Fruit fly (Drosophila melanogaster): ENCODE measurements around the gene CG10097.

Gene CG10097

DNA sequence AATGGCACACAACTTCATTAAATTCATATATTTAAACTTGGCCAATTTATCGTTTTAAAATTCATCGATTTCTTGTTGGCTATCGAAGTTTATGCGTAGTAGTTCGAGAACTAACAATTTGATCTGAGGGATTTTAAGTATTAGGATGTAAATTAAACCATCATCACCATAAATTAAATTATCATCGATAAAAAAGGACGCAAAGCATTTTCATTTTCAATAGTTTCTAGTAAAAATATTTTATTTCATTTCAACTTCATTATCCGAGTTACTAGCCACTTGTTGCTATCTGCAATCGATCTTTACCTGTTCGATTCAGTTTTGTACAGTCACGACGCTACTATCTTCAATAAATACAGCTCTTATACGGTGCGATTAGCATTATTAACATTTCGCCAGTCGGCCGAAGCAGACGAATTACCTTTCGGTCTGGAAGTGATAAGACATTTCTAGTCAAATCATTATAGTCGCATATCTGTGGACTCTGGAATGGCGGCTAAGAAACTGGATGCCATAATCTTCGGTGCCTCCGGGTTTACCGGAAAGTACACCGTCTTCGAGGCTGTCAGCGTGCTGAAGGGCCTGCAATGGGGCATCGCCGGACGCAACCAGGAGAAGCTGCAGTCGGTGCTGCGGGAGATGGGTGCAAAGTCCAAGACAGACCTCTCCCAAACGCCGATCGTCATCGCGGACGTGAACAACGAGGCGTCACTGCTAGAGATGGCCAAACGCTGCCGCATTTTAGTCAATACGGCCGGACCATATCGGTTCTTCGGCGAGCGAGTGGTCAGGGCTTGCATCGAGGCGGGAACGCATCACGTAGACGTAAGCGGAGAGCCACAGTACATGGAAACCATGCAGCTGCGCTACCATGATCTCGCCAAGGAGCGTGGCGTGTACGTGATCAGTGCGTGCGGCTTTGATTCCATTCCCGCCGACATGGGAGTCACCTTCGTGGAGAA is 10.7 kb upstream of the CG10097 start, which contains the start of gene CG5167 (continued):
- TF ChIP-seq mld (GFP tag; IDR thresholded peaks at IDR 0.05; ENCODE audit: partially characterized antibody) (no peak), pfk (GFP tag; optimal IDR thresholded peaks at IDR 0.05) (no peak), CG7357 (GFP tag; IDR thresholded peaks at IDR 0.05) (no peak), gem (tag; optimal IDR thresholded peaks at IDR 0.05) (peak; percentile 78), ham (GFP tag; IDR thresholded peaks at IDR 0.05) (no peak), ERR (GFP tag; optimal IDR thresholded peaks at IDR 0.05) (no peak), lilli (GFP tag; optimal IDR thresholded peaks at IDR 0.05) (peak; percentile 45), CG7745 (tag; optimal IDR thresholded peaks at IDR 0.05) (no peak), CG4707 (GFP tag; optimal IDR thresholded peaks at IDR 0.05) (no peak), ap (GFP tag; IDR thresholded peaks at IDR 0.05) (no peak), CG15514 (GFP tag; optimal IDR thresholded peaks at IDR 0.05) (peak; percentile 51), MBD-R2 (GFP tag; IDR thresholded peaks at IDR 0.05) (peak; percentile 21; the same call in 1 of the 2 replicates), Ets65A (GFP tag) (peak; percentile 44), luna (GFP tag; optimal IDR thresholded peaks at IDR 0.05) (peak; percentile 22), unpg (GFP tag; optimal IDR thresholded peaks at IDR 0.05) (peak; percentile 70), dan (GFP tag; IDR thresholded peaks at IDR 0.05) (no peak), CG15011 (GFP tag; optimal IDR thresholded peaks at IDR 0.05) (no peak), CG8388 (GFP tag; optimal IDR thresholded peaks at IDR 0.05) (peak; percentile 24), CG18619 (GFP tag; optimal IDR thresholded peaks at IDR 0.05) (no peak), CG16863 (GFP tag; optimal IDR thresholded peaks at IDR 0.05) (no peak), CG17385 (GFP tag; optimal IDR thresholded peaks at IDR 0.05) (peak; percentile 23), CG30403 (GFP tag; optimal IDR thresholded peaks at IDR 0.05) (peak; percentile 34), Dek (tag; optimal IDR thresholded peaks at IDR 0.05) (peak; percentile 47), CG10431 (GFP tag; optimal IDR thresholded peaks at IDR 0.05) (no peak), da (GFP tag; optimal IDR thresholded peaks at IDR 0.05) (no peak), nmo (GFP tag; optimal IDR thresholded peaks at IDR 0.05) (peak; percentile 22), Bdp1 (GFP tag; optimal IDR thresholded peaks at IDR 0.05) (no peak), CG12942 (GFP tag; optimal IDR thresholded peaks at IDR 0.05) (peak; percentile 18), Dip2 (GFP tag; IDR thresholded peaks at IDR 0.05) (no peak), corto (GFP tag; optimal IDR thresholded peaks at IDR 0.05) (peak; percentile 35), CG7271 (tag; optimal IDR thresholded peaks at IDR 0.05) (no peak), hth (optimal IDR thresholded peaks at IDR 0.05) (no peak), Atf3 (GFP tag; optimal IDR thresholded peaks at IDR 0.05) (no peak), Kr (GFP tag; optimal IDR thresholded peaks at IDR 0.05) (no peak), Atf6 (GFP tag; IDR thresholded peaks at IDR 0.05) (no peak), CG10543 (GFP tag; optimal IDR thresholded peaks at IDR 0.05) (no peak), ato (GFP tag; IDR thresholded peaks at IDR 0.05; ENCODE audit: partially characterized antibody) (no peak), CG2199 (GFP tag; IDR thresholded peaks at IDR 0.05) (no peak), ac (GFP tag; optimal IDR thresholded peaks at IDR 0.05) (no peak), caup (GFP tag; optimal IDR thresholded peaks at IDR 0.05; ENCODE audit: severe bottlenecking) (peak; percentile 6), Neu2 (GFP tag; optimal IDR thresholded peaks at IDR 0.05; ENCODE audit: borderline replicate concordance) (no peak), Lpt (GFP tag; optimal IDR thresholded peaks at IDR 0.05) (no peak), kni (GFP tag; optimal IDR thresholded peaks at IDR 0.05) (no peak), NC2α (GFP tag; optimal IDR thresholded peaks at IDR 0.05) (no peak), Asciz (GFP tag; optimal IDR thresholded peaks at IDR 0.05) (no peak), grau (tag; optimal IDR thresholded peaks at IDR 0.05) (peak; percentile 56), Dll (GFP tag; IDR thresholded peaks at IDR 0.05; ENCODE audit: partially characterized antibody) (peak; percentile 25; the same call in 1 of the 4 replicates), Hmr (GFP tag; optimal IDR thresholded peaks at IDR 0.05) (peak; percentile 35)
